Fruit fly (Drosophila melanogaster) whole organism, adult: ENCODE results near the gene Snup.

ENCODE experiments used
- CG11617 ChIP-seq: fragments of 200-800 bp; sonication (Bioruptor generic); optimal IDR thresholded peaks from 2 replicates; lab custom pipeline; 2017; ENCODE audit warnings: mild to moderate bottlenecking, missing biosample characterization, missing genetic modification reagents, missing genetic modification characterization
- CG14711 ChIP-seq: fragments of 200-800 bp; sonication (Bioruptor generic); optimal IDR thresholded peaks from 2 replicates; lab custom pipeline; 2018; ENCODE audit warnings: missing biosample characterization, mild to moderate bottlenecking, missing genetic modification characterization, moderate library complexity
- CG5204 ChIP-seq: fragments of 200-800 bp; sonication (Bioruptor generic); optimal IDR thresholded peaks from 2 replicates; lab custom pipeline; 2016; ENCODE audit warnings: missing biosample characterization, missing genetic modification characterization
- CG7101 ChIP-seq: fragments of 200-800 bp; sonication (Bioruptor generic); optimal IDR thresholded peaks from 2 replicates; lab custom pipeline; 2018; ENCODE audit warnings: missing biosample characterization, mild to moderate bottlenecking, missing genetic modification characterization, moderate library complexity
- Crg-1 ChIP-seq: fragments of 200-800 bp; sonication (Bioruptor generic); optimal IDR thresholded peaks from 2 replicates; lab custom pipeline; 2016; ENCODE audit warnings: missing biosample characterization, missing genetic modification characterization
- Hr96 ChIP-seq: fragments of 200-800 bp; sonication (Bioruptor generic); optimal IDR thresholded peaks from 2 replicates; lab custom pipeline; 2016; ENCODE audit warnings: missing biosample characterization, missing genetic modification characterization
- bab1 ChIP-seq: fragments of 200-800 bp; sonication (Bioruptor generic); optimal IDR thresholded peaks from 3 replicates; lab custom pipeline; 2019; ENCODE audit warnings: missing biosample characterization, mild to moderate bottlenecking, missing genetic modification characterization, moderate library complexity
- kay ChIP-seq: fragments of 200-800 bp; sonication (Bioruptor generic); peaks from one replicate; lab custom pipeline; 2016; ENCODE audit warnings: missing biosample characterization, missing genetic modification characterization, borderline replicate concordance
- ovo ChIP-seq: fragments of 200-800 bp; sonication (Bioruptor generic); optimal IDR thresholded peaks from 2 replicates; lab custom pipeline; 2016; ENCODE audit warnings: missing biosample characterization, missing genetic modification characterization
- pad ChIP-seq: fragments of 200-800 bp; sonication (Bioruptor generic); optimal IDR thresholded peaks from 3 replicates; lab custom pipeline; 2017; ENCODE audit warnings: missing biosample characterization, missing genetic modification characterization, mild to moderate bottlenecking, moderate library complexity, missing genetic modification reagents
- tj ChIP-seq: fragments of 200-800 bp; sonication (Bioruptor generic); optimal IDR thresholded peaks from 3 replicates; lab custom pipeline; 2017; ENCODE audit warnings: missing biosample characterization, mild to moderate bottlenecking, missing genetic modification characterization, moderate library complexity

dm6 chr3L:2614222-2614621 is 37.7 kb upstream of the Snup start:
- TF ChIP-seq kay (GFP tag; lab: Kevin White, UChicago) (no peak), ovo (no peak), tj (GFP tag; lab: Kevin White, UChicago) (no peak), bab1 (no peak), Hr96 (GFP tag; lab: Kevin White, UChicago) (no peak), Crg-1 (GFP tag; lab: Kevin White, UChicago) (no peak), CG11617 (no peak), CG7101 (tag; lab: Kevin White, UChicago) (no peak), CG14711 (tag; lab: Kevin White, UChicago) (no peak), pad (GFP tag; lab: Kevin White, UChicago) (no peak), CG5204 (GFP tag; lab: Kevin White, UChicago) (no peak)
